Fruit fly (Drosophila melanogaster) whole organism, pupa: ENCODE data around the gene CG4009.

ENCODE experiments used
- CG10348 ChIP-seq: fragments of 200-800 bp; sonication (Bioruptor generic); IDR thresholded peaks from 2 replicates; pipeline ENCODE4 v1.3.6; 2022; ENCODE audit warnings: missing biosample characterization, missing genetic modification characterization
- CG12605 ChIP-seq: fragments of 200-800 bp; sonication (Bioruptor generic); IDR thresholded peaks from 2 replicates; pipeline ENCODE4 v1.3.6; 2022; ENCODE audit warnings: missing biosample characterization, missing genetic modification characterization
- CG13204 ChIP-seq: fragments of 200-800 bp; sonication (Bioruptor generic); optimal IDR thresholded peaks from 2 replicates; lab custom pipeline; 2018; ENCODE audit warnings: missing biosample characterization, mild to moderate bottlenecking, missing genetic modification characterization, moderate library complexity
- CG14655 ChIP-seq: fragments of 200-800 bp; sonication (Bioruptor generic); optimal IDR thresholded peaks from 3 replicates; lab custom pipeline; 2017; ENCODE audit warnings: mild to moderate bottlenecking, missing biosample characterization, missing genetic modification reagents, missing genetic modification characterization
- CG15710 ChIP-seq: fragments of 200-800 bp; sonication (Bioruptor generic); optimal IDR thresholded peaks from 2 replicates; lab custom pipeline; 2018; ENCODE audit warnings: missing biosample characterization, mild to moderate bottlenecking, missing genetic modification characterization, moderate library complexity
- CG17806 ChIP-seq: fragments of 200-800 bp; sonication (Bioruptor generic); optimal IDR thresholded peaks from 2 replicates; lab custom pipeline; 2018; ENCODE audit warnings: missing biosample characterization, mild to moderate bottlenecking, missing genetic modification characterization, moderate library complexity
- CG32121 ChIP-seq: fragments of 200-800 bp; sonication (Bioruptor generic); IDR thresholded peaks from 2 replicates; pipeline ENCODE4 v1.3.6; 2022; ENCODE audit warnings: missing biosample characterization, missing genetic modification characterization
- CG34367 ChIP-seq: fragments of 200-800 bp; sonication (Bioruptor generic); optimal IDR thresholded peaks from 2 replicates; lab custom pipeline; 2018; ENCODE audit warnings: missing biosample characterization, mild to moderate bottlenecking, missing genetic modification characterization
- CG4496 ChIP-seq: fragments of 200-800 bp; sonication (Bioruptor generic); IDR thresholded peaks from 3 replicates; pipeline ENCODE4 v1.3.6; 2022; ENCODE audit warnings: missing biosample characterization, missing genetic modification characterization
- CG8159 ChIP-seq: fragments of 200-800 bp; sonication (Bioruptor generic); optimal IDR thresholded peaks from 3 replicates; lab custom pipeline; 2018; ENCODE audit warnings: missing biosample characterization, mild to moderate bottlenecking, missing genetic modification characterization, moderate library complexity
- CG8301 ChIP-seq: fragments of 200-800 bp; sonication (Bioruptor generic); optimal IDR thresholded peaks from 2 replicates; lab custom pipeline; 2018; ENCODE audit warnings: missing biosample characterization, mild to moderate bottlenecking, missing genetic modification characterization
- CG9948 ChIP-seq: fragments of 200-800 bp; sonication (Bioruptor generic); optimal IDR thresholded peaks from 2 replicates; lab custom pipeline; 2018; ENCODE audit warnings: missing biosample characterization, mild to moderate bottlenecking, missing genetic modification characterization, moderate library complexity
- D1 ChIP-seq: fragments of 200-800 bp; sonication (Bioruptor generic); optimal IDR thresholded peaks from 2 replicates; lab custom pipeline; 2018; ENCODE audit warnings: missing biosample characterization, mild to moderate bottlenecking, missing genetic modification characterization, moderate library complexity
- EcR ChIP-seq: fragments of 200-800 bp; sonication (Bioruptor generic); optimal IDR thresholded peaks from 3 replicates; lab custom pipeline; 2019; ENCODE audit warnings: missing biosample characterization, missing genetic modification characterization, mild to moderate bottlenecking, moderate library complexity, missing genetic modification reagents
- Ets98B ChIP-seq: fragments of 200-800 bp; sonication (Bioruptor generic); IDR thresholded peaks from 2 replicates; pipeline ENCODE4 v1.3.6; 2022; ENCODE audit warnings: missing biosample characterization, missing genetic modification characterization
- Pif1A ChIP-seq: fragments of 200-800 bp; sonication (Bioruptor generic); optimal IDR thresholded peaks from 3 replicates; lab custom pipeline; 2016; ENCODE audit warnings: missing biosample characterization, missing genetic modification characterization
- Pif1B ChIP-seq: fragments of 200-800 bp; sonication (Bioruptor generic); optimal IDR thresholded peaks from 3 replicates; lab custom pipeline; 2016; ENCODE audit warnings: missing biosample characterization, missing genetic modification characterization
- Snoo ChIP-seq: fragments of 200-800 bp; sonication (Bioruptor generic); optimal IDR thresholded peaks from 3 replicates; lab custom pipeline; 2017; ENCODE audit warnings: missing biosample characterization, mild to moderate bottlenecking, missing genetic modification characterization, inconsistent platforms
- fd96Ca ChIP-seq: fragments of 200-800 bp; sonication (Bioruptor generic); IDR thresholded peaks from 3 replicates; pipeline ENCODE4 v1.3.6; 2022; ENCODE audit warnings: missing biosample characterization, missing genetic modification characterization
- gl ChIP-seq: fragments of 200-800 bp; sonication (Bioruptor generic); optimal IDR thresholded peaks from 2 replicates; lab custom pipeline; 2018; ENCODE audit warnings: missing biosample characterization, mild to moderate bottlenecking, missing genetic modification characterization
- rn ChIP-seq: fragments of 200-800 bp; sonication (Bioruptor generic); IDR thresholded peaks from 2 replicates; pipeline ENCODE4 v1.3.6; 2022; ENCODE audit warnings: missing biosample characterization, missing genetic modification characterization

The CG4009 gene

dm6 chr3R:17052465-17053149 lies 16.8 kb upstream of the CG4009 start:
- TF ChIP-seq CG13204 (peak; percentile 90), CG14655 (GFP tag; lab: Kevin White, UChicago) (peak; percentile 85), rn (GFP tag; lab: Robert Waterston, UW) (no peak), CG12605 (GFP tag; lab: Robert Waterston, UW) (peak; percentile 39; the same call in 1 of the 2 replicates), CG17806 (tag; lab: Kevin White, UChicago) (peak; percentile 86), fd96Ca (no peak), CG15710 (tag; lab: Kevin White, UChicago) (peak; percentile 88), CG4496 (GFP tag; lab: Robert Waterston, UW) (peak; percentile 69), CG8301 (tag; lab: Kevin White, UChicago) (peak; percentile 69), Pif1A (GFP tag; lab: Kevin White, UChicago) (peak; percentile 81), Pif1B (peak; percentile 80), CG10348 (GFP tag; lab: Robert Waterston, UW) (no peak), D1 (tag; lab: Kevin White, UChicago) (peak; percentile 17), EcR (GFP tag; lab: Kevin White, UChicago) (peak; percentile 23), CG32121 (GFP tag; lab: Robert Waterston, UW) (no peak), gl (tag; lab: Kevin White, UChicago) (peak; percentile 58), Snoo (tag; lab: Kevin White, UChicago) (peak; percentile 71), CG9948 (tag; lab: Kevin White, UChicago) (peak; percentile 86), CG34367 (tag; lab: Kevin White, UChicago) (peak; percentile 75), Ets98B (no peak), CG8159 (peak; percentile 91)

dm6 chr3R:17048867-17049266 lies 13.0 kb upstream of the CG4009 start:
- TF ChIP-seq Ets98B: no peak
- no peak for TF ChIP-seq fd96Ca
- TF ChIP-seq rn (GFP tag; lab: Robert Waterston, UW): no peak
- TF ChIP-seq gl (tag; lab: Kevin White, UChicago): no peak
- no peak for TF ChIP-seq CG13204
- TF ChIP-seq CG12605 (GFP tag; lab: Robert Waterston, UW): no peak
- TF ChIP-seq CG17806 (tag; lab: Kevin White, UChicago): peak; percentile 33
- no peak for TF ChIP-seq CG32121 (GFP tag; lab: Robert Waterston, UW)
- TF ChIP-seq CG15710 (tag; lab: Kevin White, UChicago): peak; percentile 48
- TF ChIP-seq CG34367 (tag; lab: Kevin White, UChicago): peak; percentile 23
- no peak for TF ChIP-seq CG10348 (GFP tag; lab: Robert Waterston, UW)
- TF ChIP-seq EcR (GFP tag; lab: Kevin White, UChicago): no peak
- TF ChIP-seq D1 (tag; lab: Kevin White, UChicago): no peak
- TF ChIP-seq CG4496 (GFP tag; lab: Robert Waterston, UW): no peak
- TF ChIP-seq CG8159: peak; percentile 9
- TF ChIP-seq CG14655 (GFP tag; lab: Kevin White, UChicago): no peak
- TF ChIP-seq Pif1B: no peak
- no peak for TF ChIP-seq Snoo (tag; lab: Kevin White, UChicago)
- peak; percentile 46 for TF ChIP-seq CG9948 (tag; lab: Kevin White, UChicago)
- no peak for TF ChIP-seq Pif1A (GFP tag; lab: Kevin White, UChicago)
- TF ChIP-seq, all 21 proteins: peak for 5

DNA sequence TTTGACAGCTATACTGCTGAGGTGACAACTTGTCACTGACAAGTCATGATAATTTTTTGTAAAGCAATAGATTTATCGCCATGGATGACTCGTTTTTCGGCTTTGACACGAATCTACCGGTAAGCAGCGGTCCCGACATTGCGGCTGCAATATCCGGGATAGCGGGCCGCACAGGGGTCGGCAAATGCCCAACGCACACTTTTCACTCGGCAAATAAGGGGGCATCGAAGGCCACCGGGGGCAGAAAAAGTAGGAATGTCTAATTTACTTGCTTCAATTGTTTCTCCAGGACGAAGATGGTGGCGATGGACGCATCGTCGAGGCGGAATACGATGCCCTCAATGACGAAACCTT lies 7.7 kb upstream of the CG4009 start:
- TF ChIP-seq CG13204: no peak
- no peak for TF ChIP-seq CG8301 (tag; lab: Kevin White, UChicago)
- no peak for TF ChIP-seq CG32121 (GFP tag; lab: Robert Waterston, UW)
- no peak for TF ChIP-seq EcR (GFP tag; lab: Kevin White, UChicago)
- no peak for TF ChIP-seq CG12605 (GFP tag; lab: Robert Waterston, UW)
- TF ChIP-seq Ets98B: no peak
- TF ChIP-seq CG15710 (tag; lab: Kevin White, UChicago): no peak
- no peak for TF ChIP-seq fd96Ca
- no peak for TF ChIP-seq CG10348 (GFP tag; lab: Robert Waterston, UW)
- no peak for TF ChIP-seq Pif1A (GFP tag; lab: Kevin White, UChicago)
- TF ChIP-seq CG8159: no peak
- no peak for TF ChIP-seq CG14655 (GFP tag; lab: Kevin White, UChicago)
- no peak for TF ChIP-seq Pif1B

- no peak for TF ChIP-seq CG32121 (GFP tag; lab: Robert Waterston, UW)
Observed at dm6 chr3R:17042838-17043569, 7.2 kb upstream of the CG4009 start, which contains the start of the genes bdwf and Patr-1. Gene bdwf, minus strand, starts transcription at chr3R:17043136. Gene Patr-1, plus strand, starts transcription at chr3R:17043564.

dm6 chr3R:17039993-17040807 lies 4.4 kb upstream of the CG4009 start, which contains the start of the genes CG18213 and Trm7-32:
Gene CG18213, minus strand, starts transcription at chr3R:17040203.
Gene Trm7-32, plus strand, starts transcription at chr3R:17040682.
- TF ChIP-seq rn (GFP tag; lab: Robert Waterston, UW): no peak
- TF ChIP-seq, all 21 proteins: peak for 0
